Worm (Caenorhabditis elegans) whole organism, early embryonic: ENCODE measurements around the gene srj-6.

Experiments used
- B0310.2 ChIP-seq: sonication (generic microtip); optimal IDR thresholded peaks from 2 replicates; lab custom pipeline; 2016; ENCODE audit warnings: mild to moderate bottlenecking, missing genetic modification characterization, missing compliant biosample characterization
- F13C5.2 ChIP-seq: sonication (generic microtip); optimal IDR thresholded peaks from 2 replicates; lab custom pipeline; 2017; ENCODE audit warnings: mild to moderate bottlenecking, missing genetic modification characterization, inconsistent platforms, missing compliant biosample characterization
- aly-1 ChIP-seq: sonication (generic microtip); optimal IDR thresholded peaks from 2 replicates; lab custom pipeline; 2016; ENCODE audit warnings: missing genetic modification characterization, missing compliant biosample characterization
- ama-1 ChIP-seq: fragments of 150-350 bp; optimal IDR thresholded peaks from 2 replicates; lab custom pipeline; 2014
- ceh-13 ChIP-seq: fragments of 200-800 bp; sonication (Bioruptor generic); optimal IDR thresholded peaks from 2 replicates; lab custom pipeline; 2018; ENCODE audit warnings: mild to moderate bottlenecking, missing genetic modification characterization, missing compliant biosample characterization
- ceh-36 ChIP-seq: sonication (generic microtip); optimal IDR thresholded peaks from 2 replicates; lab custom pipeline; 2016; ENCODE audit warnings: missing genetic modification characterization, inconsistent platforms, missing compliant biosample characterization
- ets-7 ChIP-seq: sonication (generic microtip); optimal IDR thresholded peaks from 2 replicates; lab custom pipeline; 2016; ENCODE audit warnings: missing genotype, missing genetic modification characterization, missing compliant biosample characterization
- flt-1 ChIP-seq: fragments of 200-800 bp; sonication (Bioruptor generic); IDR thresholded peaks from 2 replicates; pipeline ENCODE4 v1.3.6; 2022; ENCODE audit warnings: missing genetic modification characterization, missing compliant biosample characterization
- hmbx-1 ChIP-seq: sonication (generic microtip); optimal IDR thresholded peaks from 2 replicates; lab custom pipeline; 2016; ENCODE audit warnings: mild to moderate bottlenecking, missing genetic modification characterization, missing compliant biosample characterization
- hmg-4 ChIP-seq: fragments of 200-800 bp; sonication (Bioruptor generic); optimal IDR thresholded peaks from 2 replicates; lab custom pipeline; 2018; ENCODE audit warnings: mild to moderate bottlenecking, missing genetic modification characterization, missing compliant biosample characterization
- hnd-1 ChIP-seq: sonication (generic microtip); optimal IDR thresholded peaks from 2 replicates; lab custom pipeline; 2016; ENCODE audit warnings: missing genetic modification characterization, missing compliant biosample characterization
- pes-1 ChIP-seq: fragments of 200-800 bp; sonication (Bioruptor generic); IDR thresholded peaks from 2 replicates; pipeline ENCODE4 v1.3.6; 2022; ENCODE audit warnings: missing genetic modification reagents, missing genetic modification characterization, missing compliant biosample characterization
- scrt-1 ChIP-seq: fragments of 200-800 bp; sonication (Bioruptor generic); IDR thresholded peaks from 2 replicates; pipeline ENCODE4 v1.3.6; 2022; ENCODE audit warnings: missing genetic modification characterization, missing compliant biosample characterization
- sea-1 ChIP-seq: fragments of 200-800 bp; sonication (Bioruptor generic); conservative IDR thresholded peaks from 2 replicates; pipeline ENCODE4 v1.3.6; 2022; ENCODE audit warnings: missing genetic modification characterization, missing compliant biosample characterization
- tbx-11 ChIP-seq: fragments of 200-800 bp; sonication (Bioruptor generic); IDR thresholded peaks from 2 replicates; pipeline ENCODE4 v1.3.6; 2022; ENCODE audit warnings: missing genetic modification characterization, missing compliant biosample characterization
- tbx-37 ChIP-seq: fragments of 200-800 bp; sonication (Bioruptor generic); conservative IDR thresholded peaks from 2 replicates; pipeline ENCODE4 v1.3.6; 2022; ENCODE audit warnings: missing genetic modification reagents, missing genetic modification characterization, missing compliant biosample characterization
- tra-4 ChIP-seq: sonication (generic microtip); optimal IDR thresholded peaks from 2 replicates; lab custom pipeline; 2017; ENCODE audit warnings: missing genetic modification characterization, missing compliant biosample characterization

srj-6 gene

DNA sequence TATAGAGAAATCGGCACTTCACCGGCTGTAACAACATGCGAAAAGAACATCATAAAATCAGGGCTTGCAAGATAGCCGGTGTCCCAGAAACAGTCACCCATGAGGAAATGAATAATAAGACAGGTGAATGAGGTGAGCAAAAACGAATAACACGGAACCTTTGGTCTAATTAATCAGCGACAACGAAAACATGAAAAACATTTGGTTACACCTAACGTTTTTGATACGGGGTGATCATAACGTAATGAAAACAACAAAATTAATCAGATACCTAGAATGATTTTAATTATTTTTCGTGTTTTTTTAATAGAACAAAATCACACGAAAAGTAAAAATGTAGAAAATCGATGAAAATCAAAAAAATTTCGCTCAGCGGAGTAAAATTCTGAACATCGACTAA is 1.5 kb upstream of the srj-6 start, which contains the start of gene srh-245:
TSS of gene srh-245 (minus strand) at position 101 of the 400 bp plus-strand sequence.
- TF ChIP-seq sea-1 (GFP tag; lab: Robert Waterston, UW) (no peak), ets-7 (tag; lab: Kevin White, UChicago) (no peak), tbx-37 (no peak), flt-1 (GFP tag; lab: Robert Waterston, UW) (no peak), hnd-1 (tag; lab: Kevin White, UChicago) (no peak), hmbx-1 (no peak), F13C5.2 (no peak), tbx-11 (GFP tag; lab: Robert Waterston, UW) (no peak), ama-1 (lab: Kevin White, UChicago) (no peak), scrt-1 (GFP tag; lab: Robert Waterston, UW) (no peak), ceh-13 (no peak), hmg-4 (no peak), tra-4 (no peak), B0310.2 (tag; lab: Kevin White, UChicago) (no peak), aly-1 (tag; lab: Kevin White, UChicago) (no peak), ceh-36 (no peak), pes-1 (no peak)

DNA sequence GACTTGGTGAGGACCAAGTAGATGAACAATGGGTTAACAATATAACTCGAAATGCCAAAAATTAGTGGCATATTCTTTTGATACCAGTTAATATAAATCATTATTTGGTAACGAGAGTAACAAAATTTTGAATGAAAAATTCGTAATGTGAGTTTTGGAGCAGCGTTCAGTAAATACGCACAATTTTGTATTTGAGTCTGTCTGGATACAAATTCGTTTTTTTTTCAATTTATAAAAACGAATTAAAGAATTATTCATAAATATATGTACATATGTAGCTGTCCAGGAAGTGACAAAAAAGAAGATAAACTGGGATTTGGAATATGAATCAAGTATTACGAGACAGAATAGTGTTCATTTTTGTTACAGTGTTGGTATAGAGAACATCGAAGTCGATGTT is 1.4 kb downstream of the srj-6 start, which contains the start of gene srj-5:
TSS of gene srj-5 (minus strand) at position 101 of the 400 bp plus-strand sequence.
- no peak for TF ChIP-seq F13C5.2

DNA sequence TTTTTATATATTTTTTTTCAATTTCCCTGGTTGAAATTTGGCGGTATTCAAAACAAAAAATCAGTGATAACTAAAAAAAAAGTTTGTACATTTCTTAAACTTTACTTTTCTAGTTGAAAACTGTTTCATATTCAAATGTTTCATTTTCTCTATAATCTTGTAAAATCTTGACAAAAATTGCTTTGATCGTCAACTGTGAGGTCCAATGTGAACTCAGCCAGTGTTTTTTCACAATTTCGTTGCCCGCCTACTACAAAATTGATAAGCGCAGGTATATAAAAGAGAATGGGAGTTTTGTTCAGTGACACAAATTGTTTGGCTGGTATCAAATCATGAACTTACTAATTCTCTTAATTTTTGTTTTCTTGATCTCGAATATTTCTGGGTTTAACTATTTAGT is 7.4 kb downstream of the srj-6 start, which contains the start of gene ugt-42:
TSS of gene ugt-42 (plus strand) at position 301 of the 400 bp plus-strand sequence.
- no peak for TF ChIP-seq aly-1 (tag; lab: Kevin White, UChicago)

DNA sequence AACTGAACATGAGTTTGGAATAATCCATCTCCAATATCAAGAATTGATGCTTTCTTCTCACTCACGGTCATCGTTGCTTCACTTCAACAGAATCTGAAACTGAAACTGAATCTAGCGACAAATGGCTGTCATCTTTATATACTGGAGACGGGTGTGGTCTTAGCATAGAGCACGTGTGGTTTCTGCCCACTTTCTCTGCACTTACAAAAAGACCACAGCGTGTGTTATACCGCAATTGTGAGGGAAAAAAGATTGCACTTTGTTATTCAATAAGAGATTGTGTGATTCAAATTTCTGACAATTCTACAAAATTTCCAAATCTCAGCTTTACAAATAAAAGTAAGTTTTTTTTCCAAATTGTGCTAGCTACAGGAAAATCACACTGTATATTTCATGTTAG is 8.2 kb downstream of the srj-6 start, which contains the start of gene F48G7.12:
TSS of gene F48G7.12 (minus strand) at position 101 of the 400 bp plus-strand sequence.
- TF ChIP-seq tbx-11 (GFP tag; lab: Robert Waterston, UW) (no peak), hmbx-1 (no peak)

DNA sequence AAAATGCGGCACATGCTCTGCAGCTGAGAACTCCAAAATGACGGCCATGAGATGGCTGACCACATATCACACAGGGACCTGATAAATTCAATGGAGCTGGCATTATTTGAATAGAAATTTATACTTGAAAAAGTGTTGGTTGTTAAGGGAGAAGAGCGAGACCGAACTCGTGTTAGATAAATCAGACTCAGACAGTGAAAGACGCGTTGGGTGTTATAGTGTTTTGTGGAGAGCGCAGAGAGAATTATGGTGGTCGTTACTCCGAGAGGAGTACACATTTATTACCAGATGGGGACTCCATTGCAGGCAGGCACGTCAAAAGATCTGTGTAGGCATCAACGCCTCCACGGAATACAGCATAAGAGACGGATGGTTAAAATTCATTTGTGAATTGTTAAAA is 11.6 kb downstream of the srj-6 start, which contains the start of gene nhr-190:
TSS of gene nhr-190 (minus strand) at position 175 of the 400 bp plus-strand sequence.
- TF ChIP-seq pes-1: no peak

DNA sequence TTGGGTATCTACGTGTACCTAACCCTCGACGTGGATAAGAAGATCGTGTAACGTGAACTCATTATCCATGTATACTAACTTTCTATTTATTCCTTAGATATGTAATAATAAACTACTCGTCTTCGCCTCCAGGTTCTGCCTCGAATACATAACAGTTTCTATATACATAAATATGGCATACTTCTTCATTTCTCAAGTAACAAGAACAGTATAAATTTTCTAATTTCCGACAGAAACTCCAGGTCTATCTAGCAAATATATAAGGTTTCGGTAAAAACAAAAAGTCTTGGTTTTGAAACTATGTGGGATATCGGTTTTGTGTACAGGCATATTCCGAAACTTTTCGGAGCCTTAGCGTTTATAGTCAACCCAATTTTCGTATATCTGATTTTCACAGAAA is 16.0 kb downstream of the srj-6 start, which contains the start of gene srj-37:
TSS of gene srj-37 (plus strand) at position 301 of the 400 bp plus-strand sequence.
- TF ChIP-seq hmbx-1: no peak
- no peak for TF ChIP-seq flt-1 (GFP tag; lab: Robert Waterston, UW)
- TF ChIP-seq hnd-1 (tag; lab: Kevin White, UChicago): no peak
- no peak for TF ChIP-seq ets-7 (tag; lab: Kevin White, UChicago)
- no peak for TF ChIP-seq aly-1 (tag; lab: Kevin White, UChicago)
- no peak for TF ChIP-seq tra-4
- no peak for TF ChIP-seq pes-1
- TF ChIP-seq B0310.2 (tag; lab: Kevin White, UChicago): no peak
- TF ChIP-seq hmg-4: no peak
- TF ChIP-seq tbx-11 (GFP tag; lab: Robert Waterston, UW): no peak
- TF ChIP-seq ceh-36: no peak
- no peak for TF ChIP-seq tbx-37

DNA sequence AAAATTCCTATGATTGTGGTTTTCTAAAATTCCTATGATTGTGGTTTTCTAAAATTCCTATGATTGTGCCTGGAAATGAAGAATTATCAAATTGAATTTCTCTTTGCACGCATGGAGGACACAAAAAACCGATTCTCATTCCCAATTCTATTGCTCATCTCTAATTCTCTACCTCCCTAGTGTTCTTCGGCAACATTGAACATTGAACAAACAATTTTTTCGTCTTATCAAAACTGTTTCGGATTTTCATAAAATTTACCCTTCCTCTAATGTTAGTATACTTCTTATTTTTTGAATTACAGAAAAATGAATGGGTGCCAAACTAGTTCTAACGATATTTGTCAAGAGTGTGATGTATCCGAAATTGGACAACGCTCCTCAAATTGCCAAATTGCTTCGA is 18.0 kb downstream of the srj-6 start, which contains the start of gene pals-31:
TSS of gene pals-31 (plus strand) at position 301 of the 400 bp plus-strand sequence.
- TF ChIP-seq flt-1 (GFP tag; lab: Robert Waterston, UW): no peak
- TF ChIP-seq aly-1 (tag; lab: Kevin White, UChicago): no peak
- no peak for TF ChIP-seq F13C5.2
- TF ChIP-seq hmbx-1: no peak
- no peak for TF ChIP-seq sea-1 (GFP tag; lab: Robert Waterston, UW)
- no peak for TF ChIP-seq scrt-1 (GFP tag; lab: Robert Waterston, UW)
- TF ChIP-seq hnd-1 (tag; lab: Kevin White, UChicago): no peak
- no peak for TF ChIP-seq pes-1

DNA sequence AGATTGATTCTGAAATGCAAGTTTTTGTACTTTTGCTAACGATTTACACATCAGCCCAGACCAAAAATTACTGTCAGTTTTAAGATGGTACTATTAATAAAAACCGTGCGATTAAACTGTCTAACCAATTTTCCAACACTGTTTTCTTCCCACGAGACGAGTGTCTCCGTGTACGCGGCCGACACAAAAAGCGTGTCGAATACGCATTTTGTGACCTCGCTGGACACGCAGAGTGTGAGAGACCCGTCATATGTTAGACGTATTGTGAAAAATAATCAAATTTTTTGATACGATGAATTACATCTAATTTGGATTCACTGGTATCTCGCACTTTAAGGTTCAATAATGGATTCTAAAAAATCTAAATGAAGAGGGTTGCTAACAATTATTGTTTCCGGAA is 18.7 kb downstream of the srj-6 start:
- TF ChIP-seq hmbx-1: no peak
- TF ChIP-seq tra-4: no peak
- TF ChIP-seq pes-1: no peak
- no peak for TF ChIP-seq scrt-1 (GFP tag; lab: Robert Waterston, UW)
- no peak for TF ChIP-seq F13C5.2
- TF ChIP-seq ceh-13: no peak

DNA sequence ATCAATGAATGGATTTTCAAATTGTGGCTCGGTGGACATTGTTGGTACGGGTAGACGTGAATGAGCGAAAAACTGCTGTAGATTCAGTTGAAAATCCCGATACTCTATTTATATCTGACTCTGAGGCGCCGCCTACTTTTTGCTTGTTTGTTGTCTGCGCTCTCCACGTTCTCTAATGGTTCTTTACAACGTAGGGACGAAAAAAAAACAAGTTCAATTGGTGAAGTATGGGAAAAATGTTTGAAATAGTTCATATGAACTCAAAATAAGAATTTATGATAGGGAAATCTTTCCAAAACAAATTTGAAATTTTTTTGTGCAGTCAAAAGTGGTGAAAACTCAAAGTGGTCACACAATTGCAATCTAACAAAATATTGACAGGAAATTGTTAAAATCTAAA is 19.4 kb downstream of the srj-6 start, which contains the start of gene F48G7.10:
TSS of gene F48G7.10 (minus strand) at position 101 of the 400 bp plus-strand sequence.
- TF ChIP-seq hnd-1 (tag; lab: Kevin White, UChicago) (no peak), pes-1 (no peak)

DNA sequence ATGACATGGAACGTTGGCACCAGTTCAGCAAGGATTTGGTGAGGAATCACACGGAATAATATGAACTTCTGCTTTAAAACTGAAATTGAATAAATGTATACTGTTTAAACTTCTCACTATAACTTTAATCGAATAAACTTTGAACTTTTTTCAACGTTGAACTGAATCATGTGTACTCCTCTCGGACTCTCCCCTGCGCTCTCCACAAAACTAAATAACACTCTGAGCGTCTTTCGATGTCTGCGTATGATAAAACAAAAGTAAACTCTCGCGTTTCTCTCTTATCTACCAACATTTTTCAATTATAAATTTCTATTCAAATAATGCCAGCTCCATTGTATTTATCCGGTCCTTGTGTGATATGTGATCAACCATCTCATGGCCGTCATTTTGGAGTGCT is 22.5 kb downstream of the srj-6 start:
- TF ChIP-seq ama-1 (lab: Kevin White, UChicago): no peak
- TF ChIP-seq tbx-11 (GFP tag; lab: Robert Waterston, UW): no peak
- TF ChIP-seq hmg-4: no peak
